Worm (Caenorhabditis elegans): ENCODE results near the gene F20G2.3.

Gene F20G2.3

ce11 chrV:13808462-13808867, 40.2 kb upstream of the F20G2.3 start (continued):
- TF ChIP-seq ztf-4 (tag; optimal IDR thresholded peaks at IDR 0.05), result no peak

ce11 chrV:13807232-13807631, 38.9 kb upstream of the F20G2.3 start, which contains the start of gene swan-1:
Gene swan-1 (minus strand): TSS chrV:13807237.
- no peak for TF ChIP-seq mdl-1 (tag; optimal IDR thresholded peaks at IDR 0.05)
- no peak for TF ChIP-seq fos-1 (tag; optimal IDR thresholded peaks at IDR 0.05)
- no peak for TF ChIP-seq hlh-17 (GFP tag; optimal IDR thresholded peaks at IDR 0.05; ENCODE audit: borderline replicate concordance)
- TF ChIP-seq fkh-10 (GFP tag; optimal IDR thresholded peaks at IDR 0.05), result no peak
- peak; percentile 69 for TF ChIP-seq blmp-1 (tag; optimal IDR thresholded peaks at IDR 0.05)
- no peak for TF ChIP-seq unc-30 (tag; optimal IDR thresholded peaks at IDR 0.05)
- TF ChIP-seq ceh-88 (GFP tag; IDR thresholded peaks at IDR 0.05), result no peak
- TF ChIP-seq sptf-1 (tag; optimal IDR thresholded peaks at IDR 0.05), result no peak
- TF ChIP-seq fkh-8 (tag; optimal IDR thresholded peaks at IDR 0.05), result no peak
- no peak for TF ChIP-seq ztf-11 (tag; optimal IDR thresholded peaks at IDR 0.05)
- TF ChIP-seq swsn-7 (tag; optimal IDR thresholded peaks at IDR 0.05), result no peak
- TF ChIP-seq mef-2 (tag; optimal IDR thresholded peaks at IDR 0.05), result no peak
- TF ChIP-seq aly-2 (tag; optimal IDR thresholded peaks at IDR 0.05), result no peak
- no peak for TF ChIP-seq dpl-1 (GFP tag; optimal IDR thresholded peaks at IDR 0.05)
- no peak for TF ChIP-seq nhr-77 (tag; optimal IDR thresholded peaks at IDR 0.05)
- TF ChIP-seq zag-1 (tag; optimal IDR thresholded peaks at IDR 0.05), result no peak
- peak in 1 of 2 experiments; percentile 14 for TF ChIP-seq lsy-2 (tag; optimal IDR thresholded peaks at IDR 0.05)
- no peak for TF ChIP-seq nhr-47 (tag; optimal IDR thresholded peaks at IDR 0.05)
- TF ChIP-seq snpc-4 (tag; optimal IDR thresholded peaks at IDR 0.05), result no peak
- no peak for TF ChIP-seq pag-3 (tag; optimal IDR thresholded peaks at IDR 0.05; ENCODE audit: borderline replicate concordance, insufficient read depth)
- no peak for TF ChIP-seq unc-130 (tag; optimal IDR thresholded peaks at IDR 0.05)
- no peak for TF ChIP-seq ama-1 (optimal IDR thresholded peaks at IDR 0.05)
- TF ChIP-seq C04F5.9 (tag; optimal IDR thresholded peaks at IDR 0.05), result no peak
- no peak for TF ChIP-seq irx-1 (tag; optimal IDR thresholded peaks at IDR 0.05)
- TF ChIP-seq vab-15 (tag; optimal IDR thresholded peaks at IDR 0.05), result no peak
- no peak for TF ChIP-seq Y116A8C.19 (tag; optimal IDR thresholded peaks at IDR 0.05; ENCODE audit: borderline replicate concordance)
- TF ChIP-seq ces-1 (GFP tag; optimal IDR thresholded peaks at IDR 0.05), result no peak
- TF ChIP-seq sox-4 (tag; optimal IDR thresholded peaks at IDR 0.05), result no peak
- TF ChIP-seq efl-3 (GFP tag; optimal IDR thresholded peaks at IDR 0.05), result no peak
- no peak for TF ChIP-seq unc-98 (GFP tag; IDR thresholded peaks at IDR 0.05)
- TF ChIP-seq egl-13 (tag; optimal IDR thresholded peaks at IDR 0.05), result no peak
- TF ChIP-seq hpl-2 (GFP tag; optimal IDR thresholded peaks at IDR 0.05), result no peak
- TF ChIP-seq ceh-8 (GFP tag; optimal IDR thresholded peaks at IDR 0.05), result no peak
- TF ChIP-seq efl-1 (optimal IDR thresholded peaks at IDR 0.05), result peak in 1 of 2 experiments; percentile 18
- TF ChIP-seq efl-1 (GFP tag; optimal IDR thresholded peaks at IDR 0.05 in 1 of 2), result peak in 1 of 2 experiments; percentile 86
- TF ChIP-seq nhr-90 (tag; optimal IDR thresholded peaks at IDR 0.05; ENCODE audit: poor library complexity), result no peak
- TF ChIP-seq C16A3.4 (tag; optimal IDR thresholded peaks at IDR 0.05), result no peak
- TF ChIP-seq tlp-1 (tag; optimal IDR thresholded peaks at IDR 0.05), result no peak
- no peak for TF ChIP-seq lin-13 (GFP tag; optimal IDR thresholded peaks at IDR 0.05)
- TF ChIP-seq C34B4.2 (tag; optimal IDR thresholded peaks at IDR 0.05), result no peak
- no peak for TF ChIP-seq hlh-4 (tag; optimal IDR thresholded peaks at IDR 0.05)
- TF ChIP-seq mab-9 (GFP tag; IDR thresholded peaks at IDR 0.05), result no peak
- TF ChIP-seq elt-2 (tag; optimal IDR thresholded peaks at IDR 0.05), result no peak
- TF ChIP-seq grh-1 (GFP tag; IDR thresholded peaks at IDR 0.05), result no peak
- no peak for TF ChIP-seq ceh-82 (tag; optimal IDR thresholded peaks at IDR 0.05)
- peak; percentile 55 for TF ChIP-seq nhr-85 (tag)
- peak; percentile 10 for TF ChIP-seq nhr-71 (tag; optimal IDR thresholded peaks at IDR 0.05)
- TF ChIP-seq ets-5 (GFP tag; IDR thresholded peaks at IDR 0.05), result no peak
- no peak for TF ChIP-seq unc-62 (GFP tag; optimal IDR thresholded peaks at IDR 0.05)
- no peak for TF ChIP-seq nhr-76 (tag; optimal IDR thresholded peaks at IDR 0.05)
- TF ChIP-seq pqm-1 (tag; optimal IDR thresholded peaks at IDR 0.05), result no peak
- peak; percentile 84 for TF ChIP-seq lin-14 (GFP tag; optimal IDR thresholded peaks at IDR 0.05)
